Worm (Caenorhabditis elegans) whole organism, L4 larva: ENCODE results near the gene B0524.6.
A peak's percentile ranks its signal among the peaks of the same experiment; 100 is the strongest.

Experiments
- D1046.2 ChIP-seq: fragments of 200-800 bp; sonication (Bioruptor generic); IDR thresholded peaks from 2 replicates; pipeline ENCODE4 v1.3.6; 2022; ENCODE audit warnings: missing genetic modification characterization, missing compliant biosample characterization
- F26F4.8 ChIP-seq: fragments of 200-800 bp; sonication (Bioruptor generic); conservative IDR thresholded peaks from 2 replicates; pipeline ENCODE4 v1.3.6; 2022; ENCODE audit warnings: missing genetic modification characterization, missing compliant biosample characterization
- F44E2.7 ChIP-seq: fragments of 200-800 bp; sonication (Bioruptor generic); IDR thresholded peaks from 2 replicates; pipeline ENCODE4 v2.1.2; 2022; ENCODE audit warnings: missing genetic modification characterization, missing compliant biosample characterization
- F49E8.2 ChIP-seq: sonication (generic microtip); optimal IDR thresholded peaks from 2 replicates; lab custom pipeline; 2016; ENCODE audit warnings: missing compliant biosample characterization, mild to moderate bottlenecking, missing genetic modification characterization, borderline replicate concordance
- T26A8.4 ChIP-seq: fragments of 200-800 bp; sonication (Bioruptor generic); IDR thresholded peaks from 2 replicates; pipeline ENCODE4 v1.3.6; 2022; ENCODE audit warnings: missing genetic modification characterization, missing compliant biosample characterization
- Y48G9A.11 ChIP-seq: fragments of 200-800 bp; sonication (Bioruptor generic); IDR thresholded peaks from 2 replicates; pipeline ENCODE4 v1.3.6; 2022; ENCODE audit warnings: missing genetic modification reagents, missing genetic modification characterization, missing compliant biosample characterization
- ZK546.5 ChIP-seq, 2 experiments: sonication (generic microtip); optimal IDR thresholded peaks; 2 replicates each; lab custom pipeline; 2017; ENCODE audit warnings: missing biosample characterization in 2 of 2, missing genetic modification characterization in 2 of 2
- aly-2 ChIP-seq: sonication (generic microtip); optimal IDR thresholded peaks from 2 replicates; lab custom pipeline; 2018; ENCODE audit warnings: missing biosample characterization, missing genetic modification characterization
- ama-1 ChIP-seq: fragments of 150-350 bp; optimal IDR thresholded peaks from 2 replicates; lab custom pipeline; 2014; ENCODE audit warnings: inconsistent platforms, mixed read lengths
- attf-4 ChIP-seq: sonication (generic microtip); optimal IDR thresholded peaks from 3 replicates; lab custom pipeline; 2017; ENCODE audit warnings: missing biosample characterization, missing genetic modification characterization
- ceh-32 ChIP-seq: sonication (generic microtip); optimal IDR thresholded peaks from 2 replicates; lab custom pipeline; 2016; ENCODE audit warnings: mild to moderate bottlenecking, missing genetic modification characterization, missing compliant biosample characterization; ENCODE audit not compliant: poor library complexity
- ceh-44 ChIP-seq: fragments of 200-800 bp; sonication (Bioruptor generic); IDR thresholded peaks from 2 replicates; pipeline ENCODE4 v1.3.6; 2022; ENCODE audit warnings: missing genetic modification reagents, missing genetic modification characterization, missing compliant biosample characterization
- ces-1 ChIP-seq: fragments of 150-350 bp; sonication (generic microtip); optimal IDR thresholded peaks from 4 replicates; lab custom pipeline; 2014; ENCODE audit warnings: missing biosample characterization, missing genetic modification reagents, missing genetic modification characterization
- daf-12 ChIP-seq: fragments of 150-350 bp; optimal IDR thresholded peaks from 2 replicates; lab custom pipeline; 2014; ENCODE audit warnings: missing biosample characterization, missing genetic modification reagents, missing genetic modification characterization
- daf-16 ChIP-seq, 3 experiments: sonication (generic microtip); optimal IDR thresholded peaks; 2 replicates each; lab custom pipeline; 2016 to 2017; ENCODE audit warnings: missing genetic modification characterization in 3 of 3, missing genetic modification reagents in 3 of 3, mild to moderate bottlenecking in 2 of 3, missing compliant biosample characterization in 2 of 3, missing biosample characterization in 1 of 3, moderate library complexity in 1 of 3
- daf-19 ChIP-seq: fragments of 200-800 bp; sonication (Bioruptor generic); conservative IDR thresholded peaks from 2 replicates; pipeline ENCODE4 v1.3.6; 2022; ENCODE audit warnings: missing genetic modification characterization, missing compliant biosample characterization
- daf-8 ChIP-seq: fragments of 200-800 bp; sonication (Bioruptor generic); IDR thresholded peaks from 2 replicates; pipeline ENCODE4 v1.3.6; 2022; ENCODE audit warnings: missing genetic modification characterization, missing compliant biosample characterization
- dmd-9 ChIP-seq: fragments of 200-800 bp; sonication (Bioruptor generic); IDR thresholded peaks from 2 replicates; pipeline ENCODE4 v1.3.6; 2022; ENCODE audit warnings: missing genetic modification reagents, missing genetic modification characterization, missing compliant biosample characterization
- duxl-1 ChIP-seq: sonication (generic microtip); optimal IDR thresholded peaks from 2 replicates; lab custom pipeline; 2016; ENCODE audit warnings: mild to moderate bottlenecking, missing genetic modification characterization, moderate library complexity, missing compliant biosample characterization; ENCODE audit not compliant: poor library complexity
- dve-1 ChIP-seq: sonication (generic microtip); optimal IDR thresholded peaks from 2 replicates; lab custom pipeline; 2017; ENCODE audit warnings: antibody characterized with exemption, mild to moderate bottlenecking, missing genetic modification characterization, missing compliant biosample characterization; ENCODE audit not compliant: insufficient read depth
- jun-1 ChIP-seq: fragments of 150-350 bp; optimal IDR thresholded peaks from 2 replicates; lab custom pipeline; 2014; ENCODE audit warnings: missing biosample characterization, missing genetic modification reagents, missing genetic modification characterization
- lin-1 ChIP-seq: fragments of 200-800 bp; sonication (Bioruptor generic); IDR thresholded peaks from 2 replicates; pipeline ENCODE4 v1.3.6; 2022; ENCODE audit warnings: missing genetic modification reagents, missing genetic modification characterization, missing compliant biosample characterization
- lin-29 ChIP-seq: fragments of 200-800 bp; sonication (Bioruptor generic); IDR thresholded peaks from 2 replicates; pipeline ENCODE4 v1.3.6; 2022; ENCODE audit warnings: missing genetic modification reagents, missing genetic modification characterization, missing compliant biosample characterization
- lin-38 ChIP-seq: fragments of 200-800 bp; sonication (Bioruptor generic); IDR thresholded peaks from 2 replicates; pipeline ENCODE4 v1.3.6; 2022; ENCODE audit warnings: missing genetic modification reagents, missing genetic modification characterization, missing compliant biosample characterization
- lin-39 ChIP-seq: fragments of 150-350 bp; optimal IDR thresholded peaks from 2 replicates; lab custom pipeline; 2014; ENCODE audit warnings: missing biosample characterization, missing genetic modification reagents, missing genetic modification characterization
- lir-3 ChIP-seq: sonication (generic microtip); optimal IDR thresholded peaks from 2 replicates; lab custom pipeline; 2016; ENCODE audit warnings: mild to moderate bottlenecking, missing genetic modification characterization, missing compliant biosample characterization
- madf-9 ChIP-seq: fragments of 200-800 bp; sonication (Bioruptor generic); conservative IDR thresholded peaks from 2 replicates; pipeline ENCODE4 v1.3.6; 2022; ENCODE audit warnings: missing genetic modification reagents, missing genetic modification characterization, missing compliant biosample characterization
- mxl-2 ChIP-seq: fragments of 200-800 bp; sonication (Bioruptor generic); conservative IDR thresholded peaks from 2 replicates; pipeline ENCODE4 v1.3.6; 2022; ENCODE audit warnings: missing genetic modification reagents, missing genetic modification characterization, missing compliant biosample characterization
- nhr-11 ChIP-seq: fragments of 150-350 bp; optimal IDR thresholded peaks from 2 replicates; lab custom pipeline; 2014; ENCODE audit warnings: missing biosample characterization, missing genetic modification characterization
- nhr-28 ChIP-seq: fragments of 150-350 bp; optimal IDR thresholded peaks from 2 replicates; lab custom pipeline; 2014; ENCODE audit warnings: missing biosample characterization, missing genetic modification characterization
- nhr-41 ChIP-seq: fragments of 200-800 bp; sonication (Bioruptor generic); IDR thresholded peaks from 2 replicates; pipeline ENCODE4 v1.3.6; 2022; ENCODE audit warnings: missing genetic modification reagents, missing genetic modification characterization, missing compliant biosample characterization
- nhr-76 ChIP-seq: fragments of 150-350 bp; optimal IDR thresholded peaks from 2 replicates; lab custom pipeline; 2014; ENCODE audit warnings: missing biosample characterization, missing genetic modification characterization
- php-3 ChIP-seq: fragments of 200-800 bp; sonication (Bioruptor generic); IDR thresholded peaks from 2 replicates; pipeline ENCODE4 v1.3.6; 2022; ENCODE audit warnings: missing genetic modification reagents, missing genetic modification characterization, missing compliant biosample characterization
- pqm-1 ChIP-seq: sonication (generic microtip); optimal IDR thresholded peaks from 2 replicates; lab custom pipeline; 2017; ENCODE audit warnings: missing biosample characterization, missing genetic modification characterization
- rbr-2 ChIP-seq: sonication (generic microtip); optimal IDR thresholded peaks from 2 replicates; lab custom pipeline; 2016; ENCODE audit warnings: missing genotype, missing genetic modification characterization, missing compliant biosample characterization
- saeg-2 ChIP-seq: fragments of 200-800 bp; sonication (Bioruptor generic); IDR thresholded peaks from 2 replicates; pipeline ENCODE4 v1.3.6; 2022; ENCODE audit warnings: missing genetic modification reagents, missing genetic modification characterization, missing compliant biosample characterization
- skn-1 ChIP-seq: fragments of 150-350 bp; optimal IDR thresholded peaks from 2 replicates; lab custom pipeline; 2014; ENCODE audit warnings: missing biosample characterization, missing genetic modification characterization
- snpc-1.2 ChIP-seq: fragments of 200-800 bp; sonication (Bioruptor generic); IDR thresholded peaks from 2 replicates; pipeline ENCODE4 v1.3.6; 2022; ENCODE audit warnings: missing genetic modification reagents, missing genetic modification characterization, missing compliant biosample characterization
- tra-1 ChIP-seq: fragments of 200-800 bp; sonication (Bioruptor generic); IDR thresholded peaks from 2 replicates; pipeline ENCODE4 v1.3.6; 2022; ENCODE audit warnings: missing genetic modification reagents, missing genetic modification characterization, missing compliant biosample characterization
- unc-130 ChIP-seq: sonication (generic microtip); optimal IDR thresholded peaks from 2 replicates; lab custom pipeline; 2016; ENCODE audit warnings: missing genetic modification reagents, missing genetic modification characterization, missing compliant biosample characterization
- unc-39 ChIP-seq: sonication (generic microtip); optimal IDR thresholded peaks from 2 replicates; lab custom pipeline; 2017; ENCODE audit warnings: missing biosample characterization, missing genetic modification characterization
- unc-62 ChIP-seq, 3 experiments: fragments of 150-350 bp in 1 of 3; sonication (generic microtip); optimal IDR thresholded peaks in 2 of 3; peaks in 1 of 3; 1 replicate in 1 of 3; 2 replicates in 2 of 3; lab custom pipeline; 2014 to 2017; ENCODE audit warnings: missing biosample characterization in 3 of 3, missing genetic modification characterization in 3 of 3, missing genetic modification reagents in 3 of 3, missing genotype in 1 of 3
- zag-1 ChIP-seq: fragments of 150-350 bp; optimal IDR thresholded peaks from 2 replicates; lab custom pipeline; 2014; ENCODE audit warnings: missing biosample characterization, missing genetic modification characterization
- zfp-2 ChIP-seq: sonication (generic microtip); optimal IDR thresholded peaks from 2 replicates; lab custom pipeline; 2016; ENCODE audit warnings: mild to moderate bottlenecking, missing genetic modification characterization, missing compliant biosample characterization
- zfp-3 ChIP-seq: fragments of 200-800 bp; sonication (Bioruptor generic); conservative IDR thresholded peaks from 2 replicates; pipeline ENCODE4 v1.3.6; 2022; ENCODE audit warnings: missing genetic modification reagents, missing genetic modification characterization, missing compliant biosample characterization
- zip-2 ChIP-seq: fragments of 150-350 bp; optimal IDR thresholded peaks from 2 replicates; lab custom pipeline; 2014; ENCODE audit warnings: missing biosample characterization, missing genetic modification characterization
- ztf-11 ChIP-seq: fragments of 150-350 bp; optimal IDR thresholded peaks from 2 replicates; lab custom pipeline; 2014; ENCODE audit warnings: missing biosample characterization, missing genetic modification characterization
- ztf-7 ChIP-seq: fragments of 150-350 bp; optimal IDR thresholded peaks from 2 replicates; lab custom pipeline; 2014; ENCODE audit warnings: missing biosample characterization, missing genetic modification characterization

B0524.6 gene

ce11 chrIII:1923419-1924318 is 18.2 kb upstream of the B0524.6 start (continued):
- TF ChIP-seq snpc-1.2 (GFP tag; lab: Robert Waterston, UW) (no peak), daf-8 (GFP tag; lab: Robert Waterston, UW) (no peak), php-3 (GFP tag; lab: Robert Waterston, UW) (0 out of 2 replicates have a peak, but pooled peaks have one; percentile 28), zip-2 (no peak), dve-1 (tag; lab: Kevin White, UChicago) (peak; percentile 65), mxl-2 (GFP tag; lab: Robert Waterston, UW) (0 out of 2 replicates have a peak, but pooled peaks have one; percentile 57), daf-12 (tag; lab: Kevin White, UChicago) (no peak), unc-39 (tag; lab: Kevin White, UChicago) (no peak), duxl-1 (no peak), ama-1 (lab: Kevin White, UChicago) (no peak), unc-62 (GFP tag; optimal IDR thresholded peaks at IDR 0.05 in 1 of 2; lab: Kevin White, UChicago) (peak in 1 of 2 experiments; percentile 100), unc-62 (tag; optimal IDR thresholded peaks at IDR 0.05; lab: Kevin White, UChicago) (no peak), jun-1 (tag; lab: Kevin White, UChicago) (peak; percentile 40), daf-19 (GFP tag; lab: Robert Waterston, UW) (no peak), F44E2.7 (GFP tag; lab: Robert Waterston, UW) (no peak), lin-29 (GFP tag; lab: Robert Waterston, UW) (peak; percentile 86), unc-130 (GFP tag; lab: Kevin White, UChicago) (no peak), F26F4.8 (no peak), D1046.2 (no peak), lin-38 (peak; percentile 59), lir-3 (tag; lab: Kevin White, UChicago) (no peak), ceh-44 (no peak), Y48G9A.11 (no peak), lin-1 (GFP tag; lab: Robert Waterston, UW) (peak; percentile 56; the same call in 1 of the 2 replicates), nhr-41 (GFP tag; lab: Robert Waterston, UW) (no peak), zfp-2 (peak; percentile 4), attf-4 (tag; lab: Kevin White, UChicago) (no peak), T26A8.4 (GFP tag; lab: Robert Waterston, UW) (peak; percentile 61; the same call in 1 of the 2 replicates), rbr-2 (tag; lab: Kevin White, UChicago) (peak; percentile 88), daf-16 (GFP tag; optimal IDR thresholded peaks at IDR 0.05; lab: Kevin White, UChicago) (peak in 1 of 2 experiments; percentile 50), daf-16 (tag; optimal IDR thresholded peaks at IDR 0.05; lab: Kevin White, UChicago) (no peak), ztf-7 (no peak), skn-1 (tag; lab: Kevin White, UChicago) (no peak), F49E8.2 (tag; lab: Kevin White, UChicago) (no peak), ztf-11 (tag; lab: Kevin White, UChicago) (no peak), zag-1 (tag; lab: Kevin White, UChicago) (peak; percentile 38), ces-1 (GFP tag; lab: Kevin White, UChicago) (no peak), pqm-1 (tag; lab: Kevin White, UChicago) (no peak), lin-39 (no peak), tra-1 (GFP tag; lab: Robert Waterston, UW) (peak; percentile 88), aly-2 (no peak), saeg-2 (GFP tag; lab: Robert Waterston, UW) (peak; percentile 89), madf-9 (peak; percentile 88), nhr-76 (tag; lab: Kevin White, UChicago) (no peak), zfp-3 (GFP tag; lab: Robert Waterston, UW) (no peak), nhr-11 (tag; lab: Kevin White, UChicago) (peak; percentile 71), nhr-28 (tag; lab: Kevin White, UChicago) (peak; percentile 81), ceh-32 (tag; lab: Kevin White, UChicago) (peak; percentile 52), dmd-9 (GFP tag; lab: Robert Waterston, UW) (no peak), ZK546.5 (tag; optimal IDR thresholded peaks at IDR 0.05; lab: Kevin White, UChicago) (no peak)
